Fruit fly (Drosophila melanogaster) whole organism, embryonic: Measurements from ENCODE around the gene blp.

Experiments used
- Abd-B ChIP-seq: fragments of 200-800 bp; sonication (Bioruptor generic); optimal IDR thresholded peaks from 2 replicates; lab custom pipeline; 2018; ENCODE audit warnings: missing biosample characterization, mild to moderate bottlenecking, missing genetic modification characterization, moderate library complexity
- Atf-2 ChIP-seq: fragments of 200-800 bp; sonication (Bioruptor generic); optimal IDR thresholded peaks from 2 replicates; lab custom pipeline; 2016; ENCODE audit warnings: missing biosample characterization, missing genetic modification characterization
- CG10267 ChIP-seq: fragments of 200-800 bp; sonication (Bioruptor generic); optimal IDR thresholded peaks from 2 replicates; lab custom pipeline; 2018; ENCODE audit warnings: missing biosample characterization, mild to moderate bottlenecking, missing genetic modification characterization, moderate library complexity
- CG10366 ChIP-seq: fragments of 200-800 bp; sonication (Bioruptor generic); IDR thresholded peaks from 2 replicates; pipeline ENCODE4 v1.3.6; 2022; ENCODE audit warnings: missing biosample characterization, missing genetic modification characterization
- CG11093 ChIP-seq: fragments of 200-800 bp; sonication (Bioruptor generic); IDR thresholded peaks from 3 replicates; pipeline ENCODE4 v1.3.6; 2022; ENCODE audit warnings: missing biosample characterization, missing genetic modification characterization
- CG11696 ChIP-seq: fragments of 200-800 bp; sonication (Bioruptor generic); IDR thresholded peaks from 2 replicates; pipeline ENCODE4 v1.3.6; 2022; ENCODE audit warnings: missing biosample characterization, missing genetic modification characterization
- CG12236 ChIP-seq: fragments of 200-800 bp; sonication (Bioruptor generic); optimal IDR thresholded peaks from 2 replicates; lab custom pipeline; 2016; ENCODE audit warnings: missing biosample characterization, missing genetic modification characterization
- CG12659 ChIP-seq: fragments of 200-800 bp; sonication (Bioruptor generic); optimal IDR thresholded peaks from 3 replicates; lab custom pipeline; 2017; ENCODE audit warnings: mild to moderate bottlenecking, missing biosample characterization, missing genetic modification reagents, missing genetic modification characterization
- CG12769 ChIP-seq: fragments of 200-800 bp; sonication (Bioruptor generic); optimal IDR thresholded peaks from 2 replicates; lab custom pipeline; 2019; ENCODE audit warnings: missing biosample characterization, mild to moderate bottlenecking, missing genetic modification characterization, moderate library complexity
- CG13287 ChIP-seq: fragments of 200-800 bp; sonication (Bioruptor generic); IDR thresholded peaks from 2 replicates; pipeline ENCODE4 v1.3.6; 2022; ENCODE audit warnings: missing biosample characterization, missing genetic modification characterization; ENCODE audit not compliant: partially characterized antibody
- CG13296 ChIP-seq: fragments of 200-800 bp; sonication (Bioruptor generic); optimal IDR thresholded peaks from 3 replicates; lab custom pipeline; 2018; ENCODE audit warnings: missing biosample characterization, mild to moderate bottlenecking, missing genetic modification characterization
- CG15514 ChIP-seq: fragments of 200-800 bp; sonication (Bioruptor generic); optimal IDR thresholded peaks from 3 replicates; lab custom pipeline; 2017; ENCODE audit warnings: missing biosample characterization, missing genetic modification characterization, mild to moderate bottlenecking, moderate library complexity, missing genetic modification reagents
- CG1603 ChIP-seq: fragments of 200-800 bp; sonication (Bioruptor generic); optimal IDR thresholded peaks from 2 replicates; lab custom pipeline; 2019; ENCODE audit warnings: missing biosample characterization, mild to moderate bottlenecking, missing genetic modification characterization, moderate library complexity
- CG1647 ChIP-seq: fragments of 200-800 bp; sonication (Bioruptor generic); optimal IDR thresholded peaks from 3 replicates; lab custom pipeline; 2016; ENCODE audit warnings: missing biosample characterization, missing genetic modification characterization
- CG16815 ChIP-seq: fragments of 200-800 bp; sonication (Bioruptor generic); optimal IDR thresholded peaks from 3 replicates; lab custom pipeline; 2017; ENCODE audit warnings: missing biosample characterization, mild to moderate bottlenecking, missing genetic modification characterization
- CG17385 ChIP-seq: fragments of 200-800 bp; sonication (Bioruptor generic); optimal IDR thresholded peaks from 3 replicates; lab custom pipeline; 2018; ENCODE audit warnings: missing biosample characterization, mild to moderate bottlenecking, missing genetic modification characterization
- CG17568 ChIP-seq: fragments of 200-800 bp; sonication (Bioruptor generic); optimal IDR thresholded peaks from 2 replicates; lab custom pipeline; 2018; ENCODE audit warnings: missing biosample characterization, mild to moderate bottlenecking, missing genetic modification characterization, moderate library complexity
- CG18599 ChIP-seq: fragments of 200-800 bp; sonication (Bioruptor generic); optimal IDR thresholded peaks from 3 replicates; lab custom pipeline; 2017; ENCODE audit warnings: missing biosample characterization, missing genetic modification characterization, mild to moderate bottlenecking, moderate library complexity, missing genetic modification reagents
- CG18764 ChIP-seq: fragments of 200-800 bp; sonication (Bioruptor generic); optimal IDR thresholded peaks from 3 replicates; lab custom pipeline; 2016; ENCODE audit warnings: missing biosample characterization, missing genetic modification characterization
- CG2120 ChIP-seq: fragments of 200-800 bp; sonication (Bioruptor generic); optimal IDR thresholded peaks from 3 replicates; lab custom pipeline; 2016; ENCODE audit warnings: missing biosample characterization, missing genetic modification characterization
- CG2712 ChIP-seq: fragments of 200-800 bp; optimal IDR thresholded peaks from 3 replicates; lab custom pipeline; 2019; ENCODE audit warnings: missing biosample characterization, mild to moderate bottlenecking, missing genetic modification characterization, moderate library complexity
- CG3163 ChIP-seq: fragments of 200-800 bp; sonication (Bioruptor generic); optimal IDR thresholded peaks from 3 replicates; lab custom pipeline; 2016; ENCODE audit warnings: missing biosample characterization, missing genetic modification characterization
- CG32772 ChIP-seq: fragments of 200-800 bp; sonication (Bioruptor generic); IDR thresholded peaks from 2 replicates; pipeline ENCODE4 v1.3.6; 2022; ENCODE audit warnings: missing biosample characterization, missing genetic modification characterization
- CG3281 ChIP-seq: fragments of 200-800 bp; sonication (Bioruptor generic); optimal IDR thresholded peaks from 3 replicates; lab custom pipeline; 2017; ENCODE audit warnings: missing biosample characterization, mild to moderate bottlenecking, missing genetic modification characterization
- CG4328 ChIP-seq: fragments of 200-800 bp; sonication (Bioruptor generic); optimal IDR thresholded peaks from 3 replicates; lab custom pipeline; 2017; ENCODE audit warnings: missing biosample characterization, missing genetic modification reagents, missing genetic modification characterization
- CG6175 ChIP-seq: fragments of 200-800 bp; sonication (Bioruptor generic); IDR thresholded peaks from 3 replicates; pipeline ENCODE4 v1.3.6; 2022; ENCODE audit warnings: missing biosample characterization, missing genetic modification characterization
- CG7556 ChIP-seq: fragments of 200-800 bp; sonication (Bioruptor generic); optimal IDR thresholded peaks from 2 replicates; lab custom pipeline; 2017; ENCODE audit warnings: missing biosample characterization, mild to moderate bottlenecking, missing genetic modification characterization
- CG9437 ChIP-seq: fragments of 200-800 bp; sonication (Bioruptor generic); optimal IDR thresholded peaks from 2 replicates; lab custom pipeline; 2018; ENCODE audit warnings: missing biosample characterization, mild to moderate bottlenecking, missing genetic modification characterization
- CG9797 ChIP-seq: fragments of 200-800 bp; sonication (Bioruptor generic); optimal IDR thresholded peaks from 3 replicates; lab custom pipeline; 2018; ENCODE audit warnings: missing biosample characterization, mild to moderate bottlenecking, missing genetic modification characterization
- CoRest ChIP-seq: fragments of 200-800 bp; sonication (Bioruptor generic); optimal IDR thresholded peaks from 3 replicates; lab custom pipeline; 2018; ENCODE audit warnings: missing biosample characterization, mild to moderate bottlenecking, missing genetic modification characterization, moderate library complexity
- Ets65A ChIP-seq: fragments of 200-800 bp; sonication (Bioruptor generic); peaks from one replicate; lab custom pipeline; 2016; ENCODE audit warnings: missing biosample characterization, missing genetic modification characterization
- Fer1 ChIP-seq: fragments of 200-800 bp; sonication (Bioruptor generic); optimal IDR thresholded peaks from 2 replicates; lab custom pipeline; 2017; ENCODE audit warnings: missing biosample characterization, mild to moderate bottlenecking, missing genetic modification characterization
- Kr ChIP-seq: fragments of 200-800 bp; sonication (Bioruptor generic); optimal IDR thresholded peaks from 2 replicates; lab custom pipeline; 2017; ENCODE audit warnings: missing biosample characterization, mild to moderate bottlenecking, missing genetic modification characterization
- Oli ChIP-seq: fragments of 200-800 bp; sonication (Bioruptor generic); optimal IDR thresholded peaks from 2 replicates; lab custom pipeline; 2018; ENCODE audit warnings: missing biosample characterization, mild to moderate bottlenecking, missing genetic modification characterization, moderate library complexity
- Sin3A ChIP-seq: fragments of >200 bp; optimal IDR thresholded peaks from 2 replicates; lab custom pipeline; 2018
- al ChIP-seq: fragments of 200-800 bp; sonication (Bioruptor generic); IDR thresholded peaks from 2 replicates; pipeline ENCODE4 v1.3.6; 2022; ENCODE audit warnings: missing biosample characterization, missing genetic modification characterization
- ato ChIP-seq: fragments of 200-800 bp; sonication (Bioruptor generic); IDR thresholded peaks from 2 replicates; pipeline ENCODE4 v1.3.6; 2022; ENCODE audit warnings: missing biosample characterization, missing genetic modification characterization; ENCODE audit not compliant: partially characterized antibody
- cas ChIP-seq: fragments of 200-800 bp; sonication (Bioruptor generic); IDR thresholded peaks from 2 replicates; pipeline ENCODE4 v1.3.6; 2022; ENCODE audit warnings: missing biosample characterization, missing genetic modification characterization
- cato ChIP-seq: fragments of 200-800 bp; sonication (Bioruptor generic); optimal IDR thresholded peaks from 2 replicates; lab custom pipeline; 2016; ENCODE audit warnings: missing biosample characterization, missing genetic modification characterization, borderline replicate concordance
- fd102C ChIP-seq: fragments of 200-800 bp; sonication (Bioruptor generic); optimal IDR thresholded peaks from 2 replicates; lab custom pipeline; 2018; ENCODE audit warnings: missing biosample characterization, mild to moderate bottlenecking, missing genetic modification characterization, moderate library complexity
- fd3F ChIP-seq: fragments of 200-800 bp; sonication (Bioruptor generic); optimal IDR thresholded peaks from 2 replicates; lab custom pipeline; 2018; ENCODE audit warnings: missing biosample characterization, mild to moderate bottlenecking, missing genetic modification characterization, moderate library complexity
- hkb ChIP-seq, 2 experiments: fragments of 200-800 bp in 1 of 2; fragments of >200 bp in 1 of 2; sonication (Bioruptor generic) in 1 of 2; IDR thresholded peaks in 1 of 2; optimal IDR thresholded peaks in 1 of 2; 2 replicates each; pipeline versions ENCODE4 v1.3.6 to Lab custom; 2017 to 2022; ENCODE audit warnings: missing biosample characterization in 1 of 2, missing genetic modification characterization in 1 of 2
- ind ChIP-seq: fragments of 200-800 bp; sonication (Bioruptor generic); optimal IDR thresholded peaks from 3 replicates; lab custom pipeline; 2016; ENCODE audit warnings: missing biosample characterization, missing genetic modification characterization
- jigr1 ChIP-seq: fragments of 200-800 bp; sonication (Bioruptor generic); IDR thresholded peaks from 3 replicates; pipeline ENCODE4 v1.3.6; 2022; ENCODE audit warnings: missing biosample characterization, missing genetic modification characterization
- lmd ChIP-seq: fragments of 200-800 bp; sonication (Bioruptor generic); IDR thresholded peaks from 2 replicates; pipeline ENCODE4 v1.3.6; 2022; ENCODE audit warnings: missing biosample characterization, missing genetic modification characterization
- phol ChIP-seq: fragments of 200-800 bp; sonication (Bioruptor generic); optimal IDR thresholded peaks from 3 replicates; lab custom pipeline; 2018; ENCODE audit warnings: missing biosample characterization, mild to moderate bottlenecking, missing genetic modification characterization, moderate library complexity
- prd ChIP-seq, 3 experiments: fragments of >200 bp in 2 of 3; fragments of 200-800 bp in 1 of 3; sonication (Bioruptor generic) in 1 of 3; optimal IDR thresholded peaks in 2 of 3; IDR thresholded peaks in 1 of 3; 2 replicates in 2 of 3; 3 replicates in 1 of 3; pipeline versions ENCODE4 v1.3.6 to Lab custom; 2017 to 2022; ENCODE audit warnings: missing biosample characterization in 1 of 3, missing genetic modification characterization in 1 of 3
- run ChIP-seq: fragments of 200-800 bp; sonication (Bioruptor generic); optimal IDR thresholded peaks from 3 replicates; lab custom pipeline; 2018; ENCODE audit warnings: missing biosample characterization, mild to moderate bottlenecking, missing genetic modification characterization
- slbo ChIP-seq: fragments of 200-800 bp; sonication (Bioruptor generic); IDR thresholded peaks from 2 replicates; pipeline ENCODE4 v1.3.6; 2022; ENCODE audit warnings: missing biosample characterization, missing genetic modification characterization
- zf30C ChIP-seq: fragments of 200-800 bp; sonication (Bioruptor generic); optimal IDR thresholded peaks from 3 replicates; lab custom pipeline; 2018; ENCODE audit warnings: missing biosample characterization, mild to moderate bottlenecking, missing genetic modification characterization

The blp gene

dm6 chr3R:15927172-15927571, 6.5 kb upstream of the blp start (continued):
- TF ChIP-seq CG4328 (no peak), hkb (optimal IDR thresholded peaks at IDR 0.05; lab: Kevin White, UChicago) (no peak), hkb (GFP tag; IDR thresholded peaks at IDR 0.05; lab: Robert Waterston, UW) (0 out of 2 replicates have a peak, but pooled peaks have one; percentile 30), prd (optimal IDR thresholded peaks at IDR 0.05; lab: Kevin White, UChicago) (no peak), prd (GFP tag; IDR thresholded peaks at IDR 0.05; lab: Robert Waterston, UW) (peak; percentile 61; the same call in 1 of the 3 replicates), CG12236 (GFP tag; lab: Kevin White, UChicago) (no peak), CG1647 (GFP tag; lab: Kevin White, UChicago) (no peak), Abd-B (peak; percentile 9), run (tag; lab: Kevin White, UChicago) (peak; percentile 3), CG18599 (GFP tag; lab: Kevin White, UChicago) (peak; percentile 12), CG6175 (GFP tag; lab: Robert Waterston, UW) (no peak), CG3281 (no peak), fd3F (GFP tag; lab: Kevin White, UChicago) (no peak), CG9797 (GFP tag; lab: Kevin White, UChicago) (no peak), CG1603 (tag; lab: Kevin White, UChicago) (peak; percentile 31), CG9437 (GFP tag; lab: Kevin White, UChicago) (peak; percentile 32), phol (tag; lab: Kevin White, UChicago) (peak; percentile 41), CG16815 (no peak), CG12659 (GFP tag; lab: Kevin White, UChicago) (peak; percentile 23), CG17568 (GFP tag; lab: Kevin White, UChicago) (peak; percentile 15), CG12769 (peak; percentile 44), CG15514 (GFP tag; lab: Kevin White, UChicago) (peak; percentile 9), CG13296 (peak; percentile 14), ind (GFP tag; lab: Kevin White, UChicago) (peak; percentile 30), ato (GFP tag; lab: Robert Waterston, UW) (no peak), CG3163 (GFP tag; lab: Kevin White, UChicago) (no peak), Atf-2 (no peak), Ets65A (peak; percentile 69), slbo (GFP tag; lab: Robert Waterston, UW) (no peak), CoRest (tag; lab: Kevin White, UChicago) (peak; percentile 27), CG32772 (GFP tag; lab: Robert Waterston, UW) (no peak), cas (GFP tag; lab: Robert Waterston, UW) (no peak), CG7556 (GFP tag; lab: Kevin White, UChicago) (peak; percentile 27), CG10267 (tag; lab: Kevin White, UChicago) (peak; percentile 0), CG17385 (peak; percentile 17), cato (GFP tag; lab: Kevin White, UChicago) (no peak), CG10366 (GFP tag; lab: Robert Waterston, UW) (peak; percentile 29; the same call in 1 of the 2 replicates), fd102C (GFP tag; lab: Kevin White, UChicago) (no peak), lmd (peak; percentile 42; the same call in 1 of the 2 replicates), al (0 out of 2 replicates have a peak, but pooled peaks have one; percentile 16), Kr (GFP tag; lab: Kevin White, UChicago) (no peak), Fer1 (peak; percentile 3), CG2120 (peak; percentile 6), zf30C (GFP tag; lab: Kevin White, UChicago) (no peak), CG11696 (no peak), CG18764 (GFP tag; lab: Kevin White, UChicago) (no peak), Oli (peak; percentile 59), jigr1 (no peak), CG13287 (no peak), CG2712 (peak; percentile 34), Sin3A (lab: Kevin White, UChicago) (no peak), CG11093 (no peak)
